Worm (Caenorhabditis elegans) whole organism, young adult: Measurements from ENCODE around the gene srj-50.

Source experiments
- attf-3 ChIP-seq: fragments of 200-800 bp; sonication (Bioruptor generic); conservative IDR thresholded peaks from 2 replicates; pipeline ENCODE4 v1.3.6; 2022; ENCODE audit warnings: missing genetic modification reagents, missing genetic modification characterization, missing compliant biosample characterization
- egl-44 ChIP-seq: fragments of 200-800 bp; sonication (Bioruptor generic); IDR thresholded peaks from 2 replicates; pipeline ENCODE4 v1.3.6; 2022; ENCODE audit warnings: missing genetic modification reagents, missing genetic modification characterization, missing compliant biosample characterization
- nfya-1 ChIP-seq: sonication (generic microtip); optimal IDR thresholded peaks from 2 replicates; lab custom pipeline; 2017; ENCODE audit warnings: antibody characterized with exemption, missing compliant biosample characterization, missing genetic modification characterization, borderline replicate concordance; ENCODE audit not compliant: insufficient read depth

ce11 chrV:2879801-2880200 is 47.0 kb downstream of the srj-50 start, which contains the start of gene str-39:
- TF ChIP-seq attf-3 (GFP tag; lab: Robert Waterston, UW) (no peak), egl-44 (GFP tag; lab: Robert Waterston, UW) (no peak), nfya-1 (no peak)
